Fruit fly (Drosophila melanogaster) whole organism, embryonic: Measurements from ENCODE around the gene CG34138.

ENCODE experiments used
- Aef1 ChIP-seq: fragments of 200-800 bp; sonication (Bioruptor generic); IDR thresholded peaks from 3 replicates; pipeline ENCODE4 v1.3.6; 2022; ENCODE audit warnings: missing biosample characterization, missing genetic modification characterization
- C15 ChIP-seq: fragments of 200-800 bp; sonication (Bioruptor generic); IDR thresholded peaks from 3 replicates; pipeline ENCODE4 v1.3.6; 2022; ENCODE audit warnings: missing biosample characterization, missing genetic modification characterization
- CG10366 ChIP-seq: fragments of 200-800 bp; sonication (Bioruptor generic); IDR thresholded peaks from 2 replicates; pipeline ENCODE4 v1.3.6; 2022; ENCODE audit warnings: missing biosample characterization, missing genetic modification characterization
- CG10979 ChIP-seq: fragments of 200-800 bp; sonication (Bioruptor generic); optimal IDR thresholded peaks from 2 replicates; lab custom pipeline; 2018; ENCODE audit warnings: missing biosample characterization, mild to moderate bottlenecking, missing genetic modification characterization, moderate library complexity
- CG13296 ChIP-seq: fragments of 200-800 bp; sonication (Bioruptor generic); optimal IDR thresholded peaks from 3 replicates; lab custom pipeline; 2018; ENCODE audit warnings: missing biosample characterization, mild to moderate bottlenecking, missing genetic modification characterization
- CG13424 ChIP-seq: fragments of 200-800 bp; sonication (Bioruptor generic); optimal IDR thresholded peaks from 2 replicates; lab custom pipeline; 2019; ENCODE audit warnings: missing biosample characterization, mild to moderate bottlenecking, missing genetic modification characterization, moderate library complexity
- CG14710 ChIP-seq: fragments of 200-800 bp; sonication (Bioruptor generic); optimal IDR thresholded peaks from 3 replicates; lab custom pipeline; 2019; ENCODE audit warnings: missing biosample characterization, mild to moderate bottlenecking, missing genetic modification characterization, moderate library complexity
- CG1602 ChIP-seq: fragments of 200-800 bp; sonication (Bioruptor generic); optimal IDR thresholded peaks from 3 replicates; lab custom pipeline; 2016; ENCODE audit warnings: missing biosample characterization, missing genetic modification characterization
- CG17359 ChIP-seq: fragments of 200-800 bp; sonication (Bioruptor generic); optimal IDR thresholded peaks from 3 replicates; lab custom pipeline; 2018; ENCODE audit warnings: missing biosample characterization, mild to moderate bottlenecking, missing genetic modification characterization, moderate library complexity
- CG17912 ChIP-seq: fragments of 200-800 bp; sonication (Bioruptor generic); optimal IDR thresholded peaks from 2 replicates; lab custom pipeline; 2018; ENCODE audit warnings: missing biosample characterization, mild to moderate bottlenecking, missing genetic modification characterization
- CG18764 ChIP-seq: fragments of 200-800 bp; sonication (Bioruptor generic); optimal IDR thresholded peaks from 3 replicates; lab custom pipeline; 2016; ENCODE audit warnings: missing biosample characterization, missing genetic modification characterization
- CG3065 ChIP-seq: fragments of 200-800 bp; sonication (Bioruptor generic); optimal IDR thresholded peaks from 2 replicates; lab custom pipeline; 2016; ENCODE audit warnings: missing biosample characterization, missing genetic modification characterization
- CG31224 ChIP-seq: fragments of 200-800 bp; sonication (Bioruptor generic); IDR thresholded peaks from 2 replicates; pipeline ENCODE4 v1.3.6; 2022; ENCODE audit warnings: missing biosample characterization, missing genetic modification characterization
- CG32772 ChIP-seq: fragments of 200-800 bp; sonication (Bioruptor generic); IDR thresholded peaks from 2 replicates; pipeline ENCODE4 v1.3.6; 2022; ENCODE audit warnings: missing biosample characterization, missing genetic modification characterization
- CG3726 ChIP-seq: fragments of 200-800 bp; sonication (Bioruptor generic); IDR thresholded peaks from 3 replicates; pipeline ENCODE4, ENCODE4 v1.3.6; 2022; ENCODE audit warnings: missing biosample characterization, missing genetic modification characterization
- CG3995 ChIP-seq: fragments of 200-800 bp; sonication (Bioruptor generic); optimal IDR thresholded peaks from 3 replicates; lab custom pipeline; 2016; ENCODE audit warnings: missing biosample characterization, missing genetic modification characterization
- CG42726 ChIP-seq: fragments of 200-800 bp; sonication (Bioruptor generic); IDR thresholded peaks from 2 replicates; pipeline ENCODE4 v1.3.6; 2022; ENCODE audit warnings: missing biosample characterization, missing genetic modification characterization; ENCODE audit not compliant: partially characterized antibody
- CG5245 ChIP-seq: fragments of 200-800 bp; sonication (Bioruptor generic); optimal IDR thresholded peaks from 3 replicates; lab custom pipeline; 2016; ENCODE audit warnings: missing biosample characterization, missing genetic modification characterization
- CG6175 ChIP-seq: fragments of 200-800 bp; sonication (Bioruptor generic); IDR thresholded peaks from 3 replicates; pipeline ENCODE4 v1.3.6; 2022; ENCODE audit warnings: missing biosample characterization, missing genetic modification characterization
- CG9215 ChIP-seq: fragments of 200-800 bp; sonication (Bioruptor generic); IDR thresholded peaks from 2 replicates; pipeline ENCODE4 v1.3.6; 2022; ENCODE audit warnings: missing biosample characterization, missing genetic modification characterization
- CG9609 ChIP-seq: fragments of 200-800 bp; sonication (Bioruptor generic); optimal IDR thresholded peaks from 3 replicates; lab custom pipeline; 2016; ENCODE audit warnings: missing biosample characterization, missing genetic modification characterization
- Dp ChIP-seq: fragments of 200-800 bp; sonication (Bioruptor generic); optimal IDR thresholded peaks from 2 replicates; lab custom pipeline; 2018; ENCODE audit warnings: missing biosample characterization, mild to moderate bottlenecking, missing genetic modification characterization, moderate library complexity
- MESR4 ChIP-seq: fragments of 200-800 bp; sonication (Bioruptor generic); optimal IDR thresholded peaks from 2 replicates; lab custom pipeline; 2018; ENCODE audit warnings: missing biosample characterization, mild to moderate bottlenecking, missing genetic modification characterization, moderate library complexity
- Mad ChIP-seq: fragments of 200-800 bp; sonication (Bioruptor generic); optimal IDR thresholded peaks from 2 replicates; lab custom pipeline; 2016; ENCODE audit warnings: missing biosample characterization, missing genetic modification characterization
- Trl ChIP-seq, 3 experiments: fragments of >200 bp in 2 of 3; fragments of 200-800 bp in 1 of 3; sonication (Bioruptor generic) in 1 of 3; optimal IDR thresholded peaks; 2 replicates in 1 of 3; 3 replicates in 2 of 3; lab custom pipeline; 2016 to 2017; ENCODE audit warnings: missing biosample characterization in 1 of 3, missing genetic modification characterization in 1 of 3
- Usf ChIP-seq: fragments of 200-800 bp; sonication (Bioruptor generic); optimal IDR thresholded peaks from 2 replicates; lab custom pipeline; 2017; ENCODE audit warnings: missing genotype, missing biosample characterization, missing genetic modification characterization
- br ChIP-seq: fragments of >200 bp; optimal IDR thresholded peaks from 2 replicates; lab custom pipeline; 2017
- btn ChIP-seq: fragments of 200-800 bp; sonication (Bioruptor generic); optimal IDR thresholded peaks from 2 replicates; lab custom pipeline; 2016; ENCODE audit warnings: missing biosample characterization, missing genetic modification characterization
- cas ChIP-seq: fragments of 200-800 bp; sonication (Bioruptor generic); IDR thresholded peaks from 2 replicates; pipeline ENCODE4 v1.3.6; 2022; ENCODE audit warnings: missing biosample characterization, missing genetic modification characterization
- cwo ChIP-seq: fragments of 200-800 bp; sonication (Bioruptor generic); optimal IDR thresholded peaks from 3 replicates; lab custom pipeline; 2017; ENCODE audit warnings: missing biosample characterization, missing genetic modification characterization, mild to moderate bottlenecking, moderate library complexity, missing genetic modification reagents
- eyg ChIP-seq: fragments of 200-800 bp; sonication (Bioruptor generic); optimal IDR thresholded peaks from 3 replicates; lab custom pipeline; 2016; ENCODE audit warnings: missing biosample characterization, missing genetic modification characterization
- fd102C ChIP-seq: fragments of 200-800 bp; sonication (Bioruptor generic); optimal IDR thresholded peaks from 2 replicates; lab custom pipeline; 2018; ENCODE audit warnings: missing biosample characterization, mild to moderate bottlenecking, missing genetic modification characterization, moderate library complexity
- grn ChIP-seq: fragments of 200-800 bp; sonication (Bioruptor generic); optimal IDR thresholded peaks from 3 replicates; lab custom pipeline; 2017; ENCODE audit warnings: missing biosample characterization, missing genetic modification characterization
- her ChIP-seq: fragments of 200-800 bp; sonication (Bioruptor generic); optimal IDR thresholded peaks from 2 replicates; lab custom pipeline; 2016; ENCODE audit warnings: missing biosample characterization, missing genetic modification characterization
- insv ChIP-seq, 2 experiments: fragments of 200-800 bp; sonication (Bioruptor generic); optimal IDR thresholded peaks; 3 replicates each; lab custom pipeline; 2016 to 2018; ENCODE audit warnings: missing biosample characterization in 2 of 2, missing genetic modification characterization in 2 of 2
- inv ChIP-seq: fragments of 200-800 bp; sonication (Bioruptor generic); IDR thresholded peaks from 2 replicates; pipeline ENCODE4 v1.3.6; 2022; ENCODE audit warnings: missing biosample characterization, missing genetic modification characterization; ENCODE audit not compliant: partially characterized antibody
- ken ChIP-seq: fragments of 200-800 bp; sonication (Bioruptor generic); IDR thresholded peaks from 3 replicates; pipeline ENCODE4 v1.3.6; 2022; ENCODE audit warnings: missing biosample characterization, missing genetic modification characterization
- kni ChIP-seq: fragments of 200-800 bp; sonication (Bioruptor generic); optimal IDR thresholded peaks from 3 replicates; lab custom pipeline; 2017; ENCODE audit warnings: mild to moderate bottlenecking, missing biosample characterization, missing genetic modification reagents, missing genetic modification characterization
- lola ChIP-seq, 3 experiments: fragments of >200 bp in 2 of 3; fragments of 200-800 bp in 1 of 3; sonication (Bioruptor generic) in 1 of 3; optimal IDR thresholded peaks; 2 replicates each; lab custom pipeline; 2017 to 2019; ENCODE audit warnings: missing biosample characterization in 3 of 3, missing genetic modification characterization in 3 of 3, mild to moderate bottlenecking in 1 of 3, moderate library complexity in 1 of 3
- maf-S ChIP-seq: fragments of 200-800 bp; sonication (Bioruptor generic); optimal IDR thresholded peaks from 2 replicates; lab custom pipeline; 2016; ENCODE audit warnings: missing biosample characterization, missing genetic modification characterization
- nerfin-2 ChIP-seq: fragments of 200-800 bp; sonication (Bioruptor generic); IDR thresholded peaks from 2 replicates; pipeline ENCODE4 v1.3.6; 2022; ENCODE audit warnings: missing biosample characterization, missing genetic modification characterization; ENCODE audit not compliant: partially characterized antibody
- otp ChIP-seq: fragments of 200-800 bp; sonication (Bioruptor generic); IDR thresholded peaks from 3 replicates; pipeline ENCODE4, ENCODE4 v1.3.6; 2022; ENCODE audit warnings: missing biosample characterization, missing genetic modification characterization
- repo ChIP-seq: fragments of 200-800 bp; sonication (Bioruptor generic); optimal IDR thresholded peaks from 2 replicates; lab custom pipeline; 2016; ENCODE audit warnings: missing biosample characterization, missing genetic modification characterization
- sc ChIP-seq, 3 experiments: fragments of >200 bp in 2 of 3; fragments of 200-800 bp in 1 of 3; sonication (Bioruptor generic) in 1 of 3; optimal IDR thresholded peaks; 2 replicates in 2 of 3; 3 replicates in 1 of 3; lab custom pipeline; 2017; ENCODE audit warnings: mild to moderate bottlenecking in 1 of 3, missing biosample characterization in 1 of 3, missing genetic modification characterization in 1 of 3, missing genetic modification reagents in 1 of 3
- sim ChIP-seq: fragments of 200-800 bp; sonication (Bioruptor generic); IDR thresholded peaks from 2 replicates; pipeline ENCODE4 v1.3.6; 2022; ENCODE audit warnings: missing biosample characterization, missing genetic modification characterization
- slbo ChIP-seq: fragments of 200-800 bp; sonication (Bioruptor generic); IDR thresholded peaks from 2 replicates; pipeline ENCODE4 v1.3.6; 2022; ENCODE audit warnings: missing biosample characterization, missing genetic modification characterization
- sug ChIP-seq: fragments of 200-800 bp; optimal IDR thresholded peaks from 2 replicates; lab custom pipeline; 2019; ENCODE audit warnings: missing biosample characterization, mild to moderate bottlenecking, missing genetic modification characterization, moderate library complexity
- tna ChIP-seq: fragments of 200-800 bp; sonication (Bioruptor generic); IDR thresholded peaks from 2 replicates; pipeline ENCODE4 v1.3.6; 2022; ENCODE audit warnings: missing biosample characterization, missing genetic modification characterization; ENCODE audit not compliant: partially characterized antibody
- vvl ChIP-seq: fragments of 200-800 bp; sonication (Bioruptor generic); IDR thresholded peaks from 2 replicates; pipeline ENCODE4 v1.3.6; 2022; ENCODE audit warnings: missing biosample characterization, missing genetic modification characterization
- wor ChIP-seq: fragments of 200-800 bp; sonication (Bioruptor generic); IDR thresholded peaks from 2 replicates; pipeline ENCODE4 v1.3.6; 2022; ENCODE audit warnings: missing biosample characterization, missing genetic modification characterization

Gene CG34138

dm6 chr3R:19648289-19648916 is 13.7 kb downstream of the CG34138 start, which contains the start of the genes CG6195 and CG31220 (continued):
- TF ChIP-seq sim (GFP tag; lab: Robert Waterston, UW) (no peak), CG17912 (GFP tag; lab: Kevin White, UChicago) (no peak), sug (tag; lab: Kevin White, UChicago) (peak; percentile 12), vvl (peak; percentile 64), wor (no peak), eyg (GFP tag; lab: Kevin White, UChicago) (no peak), CG10979 (no peak), Usf (GFP tag; lab: Kevin White, UChicago) (no peak), CG14710 (peak; percentile 26), her (GFP tag; lab: Kevin White, UChicago) (peak; percentile 44), Mad (GFP tag; lab: Kevin White, UChicago) (no peak), otp (GFP tag; lab: Robert Waterston, UW) (peak; percentile 8; the same call in 1 of the 3 replicates), CG3065 (GFP tag; lab: Kevin White, UChicago) (no peak), tna (GFP tag; lab: Robert Waterston, UW) (no peak), CG13296 (GFP tag; lab: Kevin White, UChicago) (no peak), Trl (optimal IDR thresholded peaks at IDR 0.05; lab: Kevin White, UChicago) (no peak), Trl (GFP tag; optimal IDR thresholded peaks at IDR 0.05; lab: Kevin White, UChicago) (no peak), kni (GFP tag; lab: Kevin White, UChicago) (peak; percentile 10), CG17359 (tag; lab: Kevin White, UChicago) (no peak), cwo (no peak), repo (no peak), btn (GFP tag; lab: Kevin White, UChicago) (no peak), CG32772 (GFP tag; lab: Robert Waterston, UW) (0 out of 2 replicates have a peak, but pooled peaks have one; percentile 9), MESR4 (no peak), cas (GFP tag; lab: Robert Waterston, UW) (no peak), CG13424 (tag; lab: Kevin White, UChicago) (peak; percentile 19), CG18764 (no peak), CG31224 (GFP tag; lab: Robert Waterston, UW) (no peak), C15 (GFP tag; lab: Robert Waterston, UW) (no peak), CG1602 (GFP tag; lab: Kevin White, UChicago) (no peak), insv (GFP tag; optimal IDR thresholded peaks at IDR 0.05; lab: Kevin White, UChicago) (no peak), maf-S (GFP tag; lab: Kevin White, UChicago) (no peak), CG9215 (GFP tag; lab: Robert Waterston, UW) (no peak), CG42726 (GFP tag; lab: Robert Waterston, UW) (no peak), CG3995 (GFP tag; lab: Kevin White, UChicago) (peak; percentile 32), grn (GFP tag; lab: Kevin White, UChicago) (no peak), Dp (GFP tag; lab: Kevin White, UChicago) (peak; percentile 42), slbo (GFP tag; lab: Robert Waterston, UW) (peak; percentile 33; the same call in 1 of the 2 replicates), inv (GFP tag; lab: Robert Waterston, UW) (no peak), CG10366 (0 out of 2 replicates have a peak, but pooled peaks have one; percentile 23), Aef1 (GFP tag; lab: Robert Waterston, UW) (no peak), lola (GFP tag; optimal IDR thresholded peaks at IDR 0.05; lab: Kevin White, UChicago) (no peak), fd102C (GFP tag; lab: Kevin White, UChicago) (no peak), CG5245 (GFP tag; lab: Kevin White, UChicago) (peak; percentile 89), sc (optimal IDR thresholded peaks at IDR 0.05; lab: Kevin White, UChicago) (no peak), sc (GFP tag; optimal IDR thresholded peaks at IDR 0.05; lab: Kevin White, UChicago) (no peak), nerfin-2 (GFP tag; lab: Robert Waterston, UW) (no peak), CG6175 (GFP tag; lab: Robert Waterston, UW) (no peak), br (lab: Kevin White, UChicago) (no peak), CG3726 (GFP tag; lab: Robert Waterston, UW) (no peak), CG9609 (GFP tag; lab: Kevin White, UChicago) (no peak), ken (no peak)
